Worm (Caenorhabditis elegans) whole organism, L1 larva: ENCODE measurements around the gene ifg-1.

Experiments used
- Y116A8C.19 ChIP-seq: sonication (generic microtip); optimal IDR thresholded peaks from 2 replicates; lab custom pipeline; 2016; ENCODE audit warnings: missing compliant biosample characterization, missing genetic modification characterization, borderline replicate concordance
- ama-1 ChIP-seq: fragments of 150-350 bp; optimal IDR thresholded peaks from 2 replicates; lab custom pipeline; 2014
- ces-1 ChIP-seq: fragments of 150-350 bp; optimal IDR thresholded peaks from 2 replicates; lab custom pipeline; 2014; ENCODE audit warnings: missing biosample characterization, missing genetic modification reagents, missing genetic modification characterization
- elt-3 ChIP-seq, 6 experiments: fragments of 150-350 bp in 1 of 6; sonication (generic microtip); optimal IDR thresholded peaks; 2 replicates each; lab custom pipeline; 2017 to 2018; ENCODE audit warnings: missing biosample characterization in 6 of 6, missing genetic modification characterization in 6 of 6, inconsistent platforms in 1 of 6
- lin-13 ChIP-seq: fragments of 150-350 bp; optimal IDR thresholded peaks from 2 replicates; lab custom pipeline; 2014; ENCODE audit warnings: missing biosample characterization, missing genetic modification reagents, missing genetic modification characterization
- nhr-11 ChIP-seq: fragments of 150-350 bp; optimal IDR thresholded peaks from 2 replicates; lab custom pipeline; 2014; ENCODE audit warnings: missing biosample characterization, missing genetic modification characterization
- nhr-237 ChIP-seq: fragments of 150-350 bp; optimal IDR thresholded peaks from 2 replicates; lab custom pipeline; 2014; ENCODE audit warnings: missing biosample characterization, missing genetic modification characterization
- nhr-76 ChIP-seq: sonication (generic microtip); optimal IDR thresholded peaks from 2 replicates; lab custom pipeline; 2017; ENCODE audit warnings: missing biosample characterization, missing genetic modification characterization

DNA sequence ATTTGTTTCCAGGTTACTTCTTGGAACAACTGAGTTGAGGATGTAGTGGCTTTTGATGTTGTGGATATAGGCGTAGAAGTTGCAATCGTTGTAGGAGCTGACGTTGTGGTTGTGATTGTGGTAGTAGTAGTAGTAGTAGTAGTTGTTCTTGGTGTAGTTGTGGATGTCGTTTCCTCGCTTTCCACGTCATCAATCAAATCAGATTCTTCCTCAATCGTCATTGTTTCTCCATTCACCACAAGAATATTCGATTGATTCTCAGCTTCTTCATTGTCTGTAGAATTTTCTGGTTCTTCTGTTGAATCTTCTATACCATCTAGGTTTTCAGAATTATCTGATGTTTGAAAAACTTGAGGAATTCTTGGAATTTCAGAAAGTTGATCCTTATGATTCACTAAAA, 38.4 kb upstream of the ifg-1 start:
- TF ChIP-seq elt-3 (tag; optimal IDR thresholded peaks at IDR 0.05; lab: Kevin White, UChicago): no peak
- no peak for TF ChIP-seq nhr-237 (tag; lab: Kevin White, UChicago)
- no peak for TF ChIP-seq nhr-11 (tag; lab: Kevin White, UChicago)
- TF ChIP-seq Y116A8C.19 (tag; lab: Kevin White, UChicago): no peak
- no peak for TF ChIP-seq ces-1 (GFP tag; lab: Kevin White, UChicago)
- TF ChIP-seq lin-13 (GFP tag; lab: Kevin White, UChicago): no peak
- TF ChIP-seq nhr-76 (tag; lab: Kevin White, UChicago): no peak
- no peak for TF ChIP-seq ama-1 (lab: Kevin White, UChicago)
